Fruit fly (Drosophila melanogaster) whole organism, embryonic: ENCODE data around the gene Cyt-c-p.

Source experiments
- ATbp ChIP-seq: fragments of 200-800 bp; sonication (Bioruptor generic); optimal IDR thresholded peaks from 2 replicates; lab custom pipeline; 2017; ENCODE audit warnings: missing biosample characterization, mild to moderate bottlenecking, missing genetic modification characterization, missing genetic modification reagents
- Atf-2 ChIP-seq: fragments of 200-800 bp; sonication (Bioruptor generic); optimal IDR thresholded peaks from 2 replicates; lab custom pipeline; 2016; ENCODE audit warnings: missing biosample characterization, missing genetic modification characterization
- Awh ChIP-seq: fragments of 200-800 bp; sonication (Bioruptor generic); IDR thresholded peaks from 2 replicates; pipeline ENCODE4, ENCODE4 v1.3.6; 2022; ENCODE audit warnings: missing biosample characterization, missing genetic modification characterization
- CG10209 ChIP-seq: fragments of 200-800 bp; sonication (Bioruptor generic); optimal IDR thresholded peaks from 3 replicates; lab custom pipeline; 2017; ENCODE audit warnings: missing biosample characterization, mild to moderate bottlenecking, missing genetic modification characterization, missing genetic modification reagents
- CG10431 ChIP-seq: fragments of 200-800 bp; sonication (Bioruptor generic); optimal IDR thresholded peaks from 3 replicates; lab custom pipeline; 2018; ENCODE audit warnings: missing biosample characterization, mild to moderate bottlenecking, missing genetic modification characterization
- CG10543 ChIP-seq: fragments of 200-800 bp; sonication (Bioruptor generic); optimal IDR thresholded peaks from 3 replicates; lab custom pipeline; 2017; ENCODE audit warnings: missing biosample characterization, mild to moderate bottlenecking, missing genetic modification characterization, moderate library complexity
- CG10959 ChIP-seq: fragments of 200-800 bp; sonication (Bioruptor generic); IDR thresholded peaks from 2 replicates; pipeline ENCODE4 v1.3.6; 2022; ENCODE audit warnings: missing biosample characterization, missing genetic modification characterization
- CG11560 ChIP-seq: fragments of 200-800 bp; sonication (Bioruptor generic); IDR thresholded peaks from 3 replicates; pipeline ENCODE4 v1.3.6; 2022; ENCODE audit warnings: missing biosample characterization, missing genetic modification characterization
- CG14014 ChIP-seq: fragments of 200-800 bp; sonication (Bioruptor generic); IDR thresholded peaks from 2 replicates; pipeline ENCODE4 v1.3.6; 2022; ENCODE audit warnings: missing biosample characterization, missing genetic modification characterization
- CG1529 ChIP-seq: fragments of 200-800 bp; sonication (Bioruptor generic); optimal IDR thresholded peaks from 3 replicates; lab custom pipeline; 2018; ENCODE audit warnings: missing biosample characterization, missing genetic modification characterization
- CG15514 ChIP-seq: fragments of 200-800 bp; sonication (Bioruptor generic); optimal IDR thresholded peaks from 3 replicates; lab custom pipeline; 2017; ENCODE audit warnings: missing biosample characterization, missing genetic modification characterization, mild to moderate bottlenecking, moderate library complexity, missing genetic modification reagents
- CG15601 ChIP-seq: fragments of 200-800 bp; sonication (Bioruptor generic); optimal IDR thresholded peaks from 3 replicates; lab custom pipeline; 2019; ENCODE audit warnings: missing biosample characterization, mild to moderate bottlenecking, missing genetic modification characterization, moderate library complexity
- CG17568 ChIP-seq: fragments of 200-800 bp; sonication (Bioruptor generic); optimal IDR thresholded peaks from 2 replicates; lab custom pipeline; 2018; ENCODE audit warnings: missing biosample characterization, mild to moderate bottlenecking, missing genetic modification characterization, moderate library complexity
- CG18262 ChIP-seq: fragments of 200-800 bp; optimal IDR thresholded peaks from 3 replicates; lab custom pipeline; 2019; ENCODE audit warnings: missing biosample characterization, mild to moderate bottlenecking, missing genetic modification characterization, moderate library complexity
- CG2199 ChIP-seq: fragments of 200-800 bp; sonication (Bioruptor generic); IDR thresholded peaks from 3 replicates; pipeline ENCODE4 v1.3.6; 2022; ENCODE audit warnings: missing biosample characterization, missing genetic modification characterization
- CG2202 ChIP-seq: fragments of 200-800 bp; sonication (Bioruptor generic); optimal IDR thresholded peaks from 2 replicates; lab custom pipeline; 2018; ENCODE audit warnings: missing biosample characterization, mild to moderate bottlenecking, missing genetic modification characterization
- CG33557 ChIP-seq: fragments of 200-800 bp; sonication (Bioruptor generic); optimal IDR thresholded peaks from 2 replicates; lab custom pipeline; 2019; ENCODE audit warnings: missing biosample characterization, mild to moderate bottlenecking, missing genetic modification characterization, moderate library complexity
- CG3407 ChIP-seq: fragments of 200-800 bp; sonication (Bioruptor generic); optimal IDR thresholded peaks from 2 replicates; lab custom pipeline; 2018; ENCODE audit warnings: missing biosample characterization, mild to moderate bottlenecking, missing genetic modification characterization
- CG4707 ChIP-seq: fragments of 200-800 bp; sonication (Bioruptor generic); optimal IDR thresholded peaks from 2 replicates; lab custom pipeline; 2018; ENCODE audit warnings: missing biosample characterization, mild to moderate bottlenecking, missing genetic modification characterization, moderate library complexity
- CG7839 ChIP-seq: fragments of 200-800 bp; sonication (Bioruptor generic); optimal IDR thresholded peaks from 3 replicates; lab custom pipeline; 2018; ENCODE audit warnings: missing biosample characterization, mild to moderate bottlenecking, missing genetic modification characterization, moderate library complexity
- CG9817 ChIP-seq: fragments of 200-800 bp; sonication (Bioruptor generic); optimal IDR thresholded peaks from 2 replicates; lab custom pipeline; 2018; ENCODE audit warnings: missing biosample characterization, mild to moderate bottlenecking, missing genetic modification characterization, moderate library complexity
- Deaf1 ChIP-seq: fragments of 200-800 bp; optimal IDR thresholded peaks from 3 replicates; lab custom pipeline; 2019; ENCODE audit warnings: missing biosample characterization, mild to moderate bottlenecking, missing genetic modification characterization, moderate library complexity
- Fer1 ChIP-seq: fragments of 200-800 bp; sonication (Bioruptor generic); optimal IDR thresholded peaks from 2 replicates; lab custom pipeline; 2017; ENCODE audit warnings: missing biosample characterization, mild to moderate bottlenecking, missing genetic modification characterization
- Hr3 ChIP-seq: fragments of 200-800 bp; sonication (Bioruptor generic); optimal IDR thresholded peaks from 3 replicates; lab custom pipeline; 2016; ENCODE audit warnings: missing biosample characterization, missing genetic modification characterization
- Jarid2 ChIP-seq: fragments of 200-800 bp; sonication (Bioruptor generic); optimal IDR thresholded peaks from 3 replicates; lab custom pipeline; 2017; ENCODE audit warnings: mild to moderate bottlenecking, missing biosample characterization, missing genetic modification reagents, missing genetic modification characterization
- Kr ChIP-seq: fragments of 200-800 bp; sonication (Bioruptor generic); optimal IDR thresholded peaks from 2 replicates; lab custom pipeline; 2017; ENCODE audit warnings: missing biosample characterization, mild to moderate bottlenecking, missing genetic modification characterization
- NC2α ChIP-seq: fragments of 200-800 bp; sonication (Bioruptor generic); optimal IDR thresholded peaks from 2 replicates; lab custom pipeline; 2016; ENCODE audit warnings: missing biosample characterization, missing genetic modification characterization
- PHDP ChIP-seq: fragments of 200-800 bp; sonication (Bioruptor generic); optimal IDR thresholded peaks from 3 replicates; lab custom pipeline; 2018; ENCODE audit warnings: missing biosample characterization, mild to moderate bottlenecking, missing genetic modification characterization, moderate library complexity
- Taf1 ChIP-seq: fragments of 200-800 bp; sonication (Bioruptor generic); IDR thresholded peaks from 2 replicates; pipeline ENCODE4 v1.3.6; 2022; ENCODE audit warnings: missing biosample characterization, missing genetic modification characterization
- Tbp ChIP-seq: fragments of >200 bp; optimal IDR thresholded peaks from 2 replicates; lab custom pipeline; 2018; ENCODE audit warnings: missing biosample characterization, missing genetic modification characterization
- Trl ChIP-seq, 3 experiments: fragments of >200 bp in 2 of 3; fragments of 200-800 bp in 1 of 3; sonication (Bioruptor generic) in 1 of 3; optimal IDR thresholded peaks; 2 replicates in 1 of 3; 3 replicates in 2 of 3; lab custom pipeline; 2016 to 2017; ENCODE audit warnings: missing biosample characterization in 1 of 3, missing genetic modification characterization in 1 of 3
- br ChIP-seq: fragments of >200 bp; optimal IDR thresholded peaks from 2 replicates; lab custom pipeline; 2017
- bsh ChIP-seq, 2 experiments: fragments of 200-800 bp; sonication (Bioruptor generic); optimal IDR thresholded peaks; 2 replicates each; lab custom pipeline; 2017 to 2018; ENCODE audit warnings: mild to moderate bottlenecking in 2 of 2, missing biosample characterization in 2 of 2, missing genetic modification characterization in 2 of 2, moderate library complexity in 1 of 2
- dmrt11E ChIP-seq: fragments of 200-800 bp; sonication (Bioruptor generic); optimal IDR thresholded peaks from 3 replicates; lab custom pipeline; 2018; ENCODE audit warnings: missing biosample characterization, mild to moderate bottlenecking, missing genetic modification characterization, moderate library complexity
- eve ChIP-seq, 2 experiments: fragments of >200 bp; optimal IDR thresholded peaks; 2 replicates each; lab custom pipeline; 2017; ENCODE audit warnings: missing biosample characterization in 2 of 2, missing genetic modification characterization in 2 of 2
- exex ChIP-seq: fragments of 200-800 bp; sonication (Bioruptor generic); optimal IDR thresholded peaks from 4 replicates; lab custom pipeline; 2018; ENCODE audit warnings: missing biosample characterization, mild to moderate bottlenecking, missing genetic modification characterization, moderate library complexity
- gem ChIP-seq: fragments of 200-800 bp; sonication (Bioruptor generic); optimal IDR thresholded peaks from 2 replicates; lab custom pipeline; 2019; ENCODE audit warnings: missing biosample characterization, mild to moderate bottlenecking, missing genetic modification characterization, moderate library complexity
- grn ChIP-seq: fragments of 200-800 bp; sonication (Bioruptor generic); optimal IDR thresholded peaks from 3 replicates; lab custom pipeline; 2017; ENCODE audit warnings: missing biosample characterization, missing genetic modification characterization
- inv ChIP-seq: fragments of 200-800 bp; sonication (Bioruptor generic); IDR thresholded peaks from 2 replicates; pipeline ENCODE4 v1.3.6; 2022; ENCODE audit warnings: missing biosample characterization, missing genetic modification characterization; ENCODE audit not compliant: partially characterized antibody
- ken ChIP-seq: fragments of 200-800 bp; sonication (Bioruptor generic); IDR thresholded peaks from 3 replicates; pipeline ENCODE4 v1.3.6; 2022; ENCODE audit warnings: missing biosample characterization, missing genetic modification characterization
- p53 ChIP-seq: fragments of 200-800 bp; sonication (Bioruptor generic); optimal IDR thresholded peaks from 2 replicates; lab custom pipeline; 2016; ENCODE audit warnings: missing biosample characterization, missing genetic modification characterization
- pan ChIP-seq, 4 experiments: fragments of >200 bp in 3 of 4; fragments of 200-800 bp in 1 of 4; sonication (Bioruptor generic) in 1 of 4; optimal IDR thresholded peaks in 3 of 4; IDR thresholded peaks in 1 of 4; 2 replicates each; pipeline versions ENCODE4 v1.3.6 to Lab custom; 2017 to 2022; ENCODE audit warnings: missing biosample characterization in 2 of 4, missing genetic modification characterization in 2 of 4, mixed read lengths in 1 of 4
- run ChIP-seq: fragments of 200-800 bp; sonication (Bioruptor generic); optimal IDR thresholded peaks from 3 replicates; lab custom pipeline; 2018; ENCODE audit warnings: missing biosample characterization, mild to moderate bottlenecking, missing genetic modification characterization
- salm ChIP-seq: fragments of 200-800 bp; sonication (Bioruptor generic); optimal IDR thresholded peaks from 2 replicates; lab custom pipeline; 2018; ENCODE audit warnings: missing biosample characterization, mild to moderate bottlenecking, missing genetic modification characterization
- sens ChIP-seq: fragments of 200-800 bp; sonication (Bioruptor generic); peaks from one replicate; lab custom pipeline; 2016; ENCODE audit warnings: missing biosample characterization, missing genetic modification characterization
- twi ChIP-seq: fragments of 200-800 bp; optimal IDR thresholded peaks from 2 replicates; lab custom pipeline; 2019; ENCODE audit warnings: missing biosample characterization, mild to moderate bottlenecking, missing genetic modification characterization, moderate library complexity
- vvl ChIP-seq: fragments of 200-800 bp; sonication (Bioruptor generic); IDR thresholded peaks from 2 replicates; pipeline ENCODE4 v1.3.6; 2022; ENCODE audit warnings: missing biosample characterization, missing genetic modification characterization

Cyt-c-p gene

dm6 chr2L:16711891-16712290 is 7.8 kb upstream of the Cyt-c-p start (continued):
- TF ChIP-seq salm (tag; lab: Kevin White, UChicago) (no peak), CG15514 (GFP tag; lab: Kevin White, UChicago) (no peak), CG2199 (no peak), Atf-2 (GFP tag; lab: Kevin White, UChicago) (no peak), vvl (GFP tag; lab: Robert Waterston, UW) (peak; percentile 82), CG7839 (tag; lab: Kevin White, UChicago) (no peak), NC2α (no peak), Fer1 (GFP tag; lab: Kevin White, UChicago) (no peak), Tbp (no peak), run (tag; lab: Kevin White, UChicago) (peak; percentile 54), CG3407 (GFP tag; lab: Kevin White, UChicago) (no peak), CG10959 (GFP tag; lab: Robert Waterston, UW) (no peak), ATbp (no peak), Jarid2 (GFP tag; lab: Kevin White, UChicago) (no peak), CG11560 (tag; lab: Robert Waterston, UW) (no peak), Awh (GFP tag; lab: Robert Waterston, UW) (peak; percentile 61; the same call in 1 of the 2 replicates), CG10543 (GFP tag; lab: Kevin White, UChicago) (no peak), Taf1 (GFP tag; lab: Robert Waterston, UW) (no peak), p53 (no peak), inv (GFP tag; lab: Robert Waterston, UW) (no peak), Hr3 (GFP tag; lab: Kevin White, UChicago) (no peak), Trl (optimal IDR thresholded peaks at IDR 0.05; lab: Kevin White, UChicago) (no peak), Trl (GFP tag; optimal IDR thresholded peaks at IDR 0.05; lab: Kevin White, UChicago) (no peak)

- TF ChIP-seq ken: 0 out of 3 replicates have a peak, but pooled peaks have one; percentile 7
- TF ChIP-seq CG17568: peak; percentile 37
- TF ChIP-seq eve (GFP tag; optimal IDR thresholded peaks at IDR 0.05; lab: Kevin White, UChicago): peak in 1 of 2 experiments; percentile 40
- TF ChIP-seq PHDP (tag; lab: Kevin White, UChicago): peak; percentile 18
- peak; percentile 75 for TF ChIP-seq CG10431 (GFP tag; lab: Kevin White, UChicago)
- TF ChIP-seq exex (tag; lab: Kevin White, UChicago): peak; percentile 17
- peak; percentile 18 for TF ChIP-seq gem (tag; lab: Kevin White, UChicago)
- TF ChIP-seq CG14014 (GFP tag; lab: Robert Waterston, UW): no peak
- 0 out of 3 replicates have a peak, but pooled peaks have one; percentile 45 for TF ChIP-seq CG2199
- peak; percentile 29 for TF ChIP-seq Deaf1 (tag; lab: Kevin White, UChicago)
- TF ChIP-seq CG33557: peak; percentile 63
- peak; percentile 32 for TF ChIP-seq dmrt11E (tag; lab: Kevin White, UChicago)
- TF ChIP-seq sens: peak; percentile 70
- TF ChIP-seq Jarid2 (GFP tag; lab: Kevin White, UChicago): no peak
- TF ChIP-seq CG9817 (tag; lab: Kevin White, UChicago): no peak
- TF ChIP-seq CG2202 (tag; lab: Kevin White, UChicago): peak; percentile 43
- no peak for TF ChIP-seq CG10209 (GFP tag; lab: Kevin White, UChicago)
- peak in 1 of 2 experiments; percentile 21 for TF ChIP-seq bsh (GFP tag; optimal IDR thresholded peaks at IDR 0.05; lab: Kevin White, UChicago)
- TF ChIP-seq CG1529: peak; percentile 22
- peak; percentile 6 for TF ChIP-seq CG3407 (GFP tag; lab: Kevin White, UChicago)
- peak; percentile 21 for TF ChIP-seq twi (tag; lab: Kevin White, UChicago)
- peak; percentile 16 for TF ChIP-seq grn
- no peak for TF ChIP-seq br (lab: Kevin White, UChicago)
- TF ChIP-seq ATbp: peak; percentile 21
- peak; percentile 3 for TF ChIP-seq Kr (GFP tag; lab: Kevin White, UChicago)
- TF ChIP-seq pan (optimal IDR thresholded peaks at IDR 0.05; lab: Kevin White, UChicago): no peak
- TF ChIP-seq pan (GFP tag; optimal IDR thresholded peaks at IDR 0.05 in 1 of 2, IDR thresholded peaks at IDR 0.05 in 1 of 2): no peak
- TF ChIP-seq salm (tag; lab: Kevin White, UChicago): peak; percentile 41
- TF ChIP-seq CG18262 (tag; lab: Kevin White, UChicago): peak; percentile 3
- peak; percentile 11 for TF ChIP-seq CG4707 (GFP tag; lab: Kevin White, UChicago)
- peak; percentile 46 for TF ChIP-seq CG15601
Measured at dm6 chr2L:16713929-16714328, 5.8 kb upstream of the Cyt-c-p start.
